Worm (Caenorhabditis elegans): ENCODE results near the gene flp-12.

ce11 chrX:4636821-4637220, 44.7 kb upstream of the flp-12 start, which contains the start of gene hosl-1:
- no peak for TF ChIP-seq ama-1 (optimal IDR thresholded peaks at IDR 0.05)
- TF ChIP-seq F13C5.2 (tag; optimal IDR thresholded peaks at IDR 0.05), result no peak
- TF ChIP-seq tbx-11 (GFP tag; IDR thresholded peaks at IDR 0.05), result no peak

Measured in whole organism, early embryonic.